Worm (Caenorhabditis elegans) whole organism, late embryonic: Measurements from ENCODE around the gene Y110A2AL.4.

Experiments
- C38D4.7 ChIP-seq: fragments of 200-800 bp; sonication (Bioruptor generic); optimal IDR thresholded peaks from 2 replicates; lab custom pipeline; 2018; ENCODE audit warnings: mild to moderate bottlenecking, missing genetic modification characterization, moderate library complexity, missing compliant biosample characterization
- T23F11.4 ChIP-seq: fragments of 200-800 bp; sonication (Bioruptor generic); optimal IDR thresholded peaks from 2 replicates; lab custom pipeline; 2018; ENCODE audit warnings: mild to moderate bottlenecking, missing genetic modification characterization, missing compliant biosample characterization
- Y22D7AL.16 ChIP-seq: sonication (generic microtip); optimal IDR thresholded peaks from 2 replicates; lab custom pipeline; 2016; ENCODE audit warnings: missing genetic modification characterization, missing compliant biosample characterization
- ahr-1 ChIP-seq: sonication (generic microtip); optimal IDR thresholded peaks from 2 replicates; lab custom pipeline; 2016; ENCODE audit warnings: missing genetic modification characterization, missing compliant biosample characterization
- ceh-24 ChIP-seq: sonication (generic microtip); optimal IDR thresholded peaks from 2 replicates; lab custom pipeline; 2016; ENCODE audit warnings: mild to moderate bottlenecking, missing genetic modification characterization, missing compliant biosample characterization
- ceh-30 ChIP-seq: fragments of 150-350 bp; optimal IDR thresholded peaks from 2 replicates; lab custom pipeline; 2014; ENCODE audit warnings: missing biosample characterization, missing genetic modification characterization
- ceh-34 ChIP-seq: sonication (generic microtip); optimal IDR thresholded peaks from 2 replicates; lab custom pipeline; 2016; ENCODE audit warnings: mild to moderate bottlenecking, missing genetic modification characterization, missing compliant biosample characterization
- che-1 ChIP-seq: sonication (generic microtip); optimal IDR thresholded peaks from 2 replicates; lab custom pipeline; 2016; ENCODE audit warnings: mild to moderate bottlenecking, missing genetic modification characterization, missing compliant biosample characterization
- dve-1 ChIP-seq: sonication (generic microtip); optimal IDR thresholded peaks from 2 replicates; lab custom pipeline; 2017; ENCODE audit warnings: antibody characterized with exemption, mild to moderate bottlenecking, missing genetic modification characterization, missing compliant biosample characterization
- elt-4 ChIP-seq: sonication (generic microtip); optimal IDR thresholded peaks from 2 replicates; lab custom pipeline; 2016; ENCODE audit warnings: missing genetic modification characterization, missing compliant biosample characterization
- eyg-1 ChIP-seq: sonication (generic microtip); optimal IDR thresholded peaks from 2 replicates; lab custom pipeline; 2016; ENCODE audit warnings: missing genotype, missing genetic modification characterization, missing compliant biosample characterization
- fkh-10 ChIP-seq: fragments of 150-350 bp; optimal IDR thresholded peaks from 2 replicates; lab custom pipeline; 2014; ENCODE audit warnings: missing biosample characterization, missing genetic modification reagents, missing genetic modification characterization
- hlh-30 ChIP-seq: sonication (generic microtip); optimal IDR thresholded peaks from 2 replicates; lab custom pipeline; 2017; ENCODE audit warnings: antibody characterized with exemption, missing genetic modification characterization, missing compliant biosample characterization; ENCODE audit not compliant: insufficient read depth
- hlh-6 ChIP-seq: sonication (generic microtip); optimal IDR thresholded peaks from 2 replicates; lab custom pipeline; 2016; ENCODE audit warnings: missing genotype, missing genetic modification characterization, missing compliant biosample characterization
- lin-11 ChIP-seq: fragments of 200-800 bp; sonication (Bioruptor generic); optimal IDR thresholded peaks from 2 replicates; lab custom pipeline; 2018; ENCODE audit warnings: mild to moderate bottlenecking, missing genetic modification characterization, missing compliant biosample characterization
- madf-2 ChIP-seq: sonication (generic microtip); optimal IDR thresholded peaks from 2 replicates; lab custom pipeline; 2017; ENCODE audit warnings: missing genetic modification characterization, missing compliant biosample characterization
- nhr-11 ChIP-seq: fragments of 150-350 bp; optimal IDR thresholded peaks from 2 replicates; lab custom pipeline; 2014; ENCODE audit warnings: missing biosample characterization, missing genetic modification characterization
- odd-2 ChIP-seq: sonication (generic microtip); optimal IDR thresholded peaks from 2 replicates; lab custom pipeline; 2017; ENCODE audit warnings: antibody characterized with exemption, mild to moderate bottlenecking, missing genetic modification characterization, missing compliant biosample characterization
- pag-3 ChIP-seq: sonication (generic microtip); optimal IDR thresholded peaks from 2 replicates; lab custom pipeline; 2016; ENCODE audit warnings: missing compliant biosample characterization, missing genetic modification characterization, borderline replicate concordance
- pat-9 ChIP-seq: fragments of 200-800 bp; sonication (Bioruptor generic); optimal IDR thresholded peaks from 2 replicates; lab custom pipeline; 2018; ENCODE audit warnings: mild to moderate bottlenecking, missing genetic modification characterization, moderate library complexity, missing compliant biosample characterization
- pha-4 ChIP-seq: fragments of 150-350 bp; optimal IDR thresholded peaks from 2 replicates; lab custom pipeline; 2018; ENCODE audit warnings: missing biosample characterization, missing genetic modification reagents, missing genetic modification characterization
- pqm-1 ChIP-seq: sonication (generic microtip); optimal IDR thresholded peaks from 2 replicates; lab custom pipeline; 2016; ENCODE audit warnings: missing genetic modification characterization, missing compliant biosample characterization
- pros-1 ChIP-seq: fragments of 150-350 bp; optimal IDR thresholded peaks from 2 replicates; lab custom pipeline; 2014; ENCODE audit warnings: missing biosample characterization, missing genetic modification reagents, missing genetic modification characterization
- ref-2 ChIP-seq: sonication (generic microtip); optimal IDR thresholded peaks from 2 replicates; lab custom pipeline; 2016; ENCODE audit warnings: missing genetic modification characterization, missing compliant biosample characterization
- rnt-1 ChIP-seq: sonication (generic microtip); optimal IDR thresholded peaks from 2 replicates; lab custom pipeline; 2016; ENCODE audit warnings: missing genetic modification characterization, missing compliant biosample characterization
- sdc-2 ChIP-seq: sonication (generic microtip); optimal IDR thresholded peaks from 2 replicates; lab custom pipeline; 2016; ENCODE audit warnings: missing genotype, missing genetic modification characterization, missing compliant biosample characterization
- tbx-2 ChIP-seq: sonication (generic microtip); optimal IDR thresholded peaks from 2 replicates; lab custom pipeline; 2016; ENCODE audit warnings: missing genetic modification characterization, missing compliant biosample characterization
- unc-42 ChIP-seq: sonication (generic microtip); optimal IDR thresholded peaks from 2 replicates; lab custom pipeline; 2016; ENCODE audit warnings: missing genotype, missing genetic modification characterization, missing compliant biosample characterization
- ztf-16 ChIP-seq: sonication (generic microtip); optimal IDR thresholded peaks from 2 replicates; lab custom pipeline; 2017; ENCODE audit warnings: missing genetic modification characterization, missing compliant biosample characterization

Gene Y110A2AL.4

DNA sequence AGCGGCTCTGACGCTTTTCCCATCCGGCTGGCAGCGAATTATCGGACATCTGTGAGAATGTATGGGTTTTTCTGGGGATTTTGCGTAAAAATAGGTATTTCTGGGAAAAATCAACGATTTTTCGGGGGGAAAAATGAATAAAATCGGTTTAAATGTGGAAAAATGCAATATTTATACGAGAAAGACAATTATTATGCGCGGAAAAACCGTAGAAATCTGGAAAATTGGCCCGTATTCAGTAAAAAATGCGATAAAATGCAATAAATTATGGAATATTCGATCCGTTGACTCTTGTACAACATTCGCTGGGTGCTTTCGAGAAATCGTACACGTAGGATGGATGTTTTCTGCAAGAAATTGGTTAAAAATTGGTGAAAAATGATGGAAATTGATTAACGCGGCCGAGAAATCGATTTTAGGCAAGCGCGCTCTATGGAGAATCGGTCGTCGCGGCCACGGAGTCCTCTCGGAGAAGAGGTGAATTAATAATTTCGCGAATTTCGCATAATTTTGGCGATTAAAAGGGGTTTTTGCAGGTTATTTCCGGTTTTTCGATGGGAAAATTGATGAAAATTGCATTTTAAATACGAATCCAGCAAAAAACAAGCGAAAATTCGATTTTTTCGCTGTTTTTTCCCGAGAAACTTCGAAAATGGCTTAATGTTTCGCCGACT is 50.0 kb downstream of the Y110A2AL.4 start, which contains the start of gene pinn-1 (continued):
- TF ChIP-seq dve-1: no peak
- TF ChIP-seq ceh-24 (tag; lab: Kevin White, UChicago): no peak
- TF ChIP-seq tbx-2: peak; percentile 86
- no peak for TF ChIP-seq lin-11 (tag; lab: Kevin White, UChicago)
- TF ChIP-seq sdc-2: no peak
- TF ChIP-seq unc-42 (tag; lab: Kevin White, UChicago): peak; percentile 70
- TF ChIP-seq odd-2 (tag; lab: Kevin White, UChicago): no peak
- TF ChIP-seq che-1: peak; percentile 8
- TF ChIP-seq pat-9 (tag; lab: Kevin White, UChicago): no peak
- no peak for TF ChIP-seq ceh-30 (tag; lab: Kevin White, UChicago)
- peak; percentile 53 for TF ChIP-seq ztf-16
- no peak for TF ChIP-seq nhr-11 (tag; lab: Kevin White, UChicago)
- TF ChIP-seq pqm-1 (tag; lab: Kevin White, UChicago): no peak
- peak; percentile 24 for TF ChIP-seq Y22D7AL.16
- peak; percentile 45 for TF ChIP-seq pros-1
- TF ChIP-seq eyg-1 (tag; lab: Kevin White, UChicago): peak; percentile 47
- TF ChIP-seq pha-4: no peak
- peak; percentile 53 for TF ChIP-seq madf-2 (tag; lab: Kevin White, UChicago)
- TF ChIP-seq fkh-10: no peak
- TF ChIP-seq elt-4 (tag; lab: Kevin White, UChicago): no peak
- peak; percentile 13 for TF ChIP-seq ahr-1 (tag; lab: Kevin White, UChicago)
- no peak for TF ChIP-seq T23F11.4
- peak; percentile 68 for TF ChIP-seq hlh-6 (tag; lab: Kevin White, UChicago)
- no peak for TF ChIP-seq C38D4.7 (GFP tag; lab: Kevin White, UChicago)
- peak; percentile 46 for TF ChIP-seq ceh-34 (tag; lab: Kevin White, UChicago)
- peak; percentile 72 for TF ChIP-seq ref-2 (tag; lab: Kevin White, UChicago)
- TF ChIP-seq rnt-1 (tag; lab: Kevin White, UChicago): peak; percentile 92
- no peak for TF ChIP-seq hlh-30 (tag; lab: Kevin White, UChicago)
- no peak for TF ChIP-seq pag-3 (tag; lab: Kevin White, UChicago)
